Worm (Caenorhabditis elegans): Measurements from ENCODE around the gene cct-7.

cct-7 gene

ce11 chrV:1875497-1875988 lies 3.5 kb downstream of the cct-7 start (continued):
- TF ChIP-seq mxl-3 (GFP tag; optimal IDR thresholded peaks at IDR 0.05), result no peak
- TF ChIP-seq Y5F2A.4 (GFP tag; optimal IDR thresholded peaks at IDR 0.05), result peak; percentile 71
- no peak for TF ChIP-seq ZK546.5 (tag; optimal IDR thresholded peaks at IDR 0.05)
- peak; percentile 63 for TF ChIP-seq ctbp-1 (GFP tag; IDR thresholded peaks at IDR 0.05)
- TF ChIP-seq lin-13 (GFP tag; optimal IDR thresholded peaks at IDR 0.05), result no peak
- no peak for TF ChIP-seq F37D6.2 (tag; optimal IDR thresholded peaks at IDR 0.05)
- TF ChIP-seq snpc-1.2 (GFP tag; IDR thresholded peaks at IDR 0.05), result peak; percentile 64; the same call in 1 of the 2 replicates
- peak; percentile 17 for TF ChIP-seq lin-15B (tag; optimal IDR thresholded peaks at IDR 0.05)
- TF ChIP-seq lim-7 (GFP tag; IDR thresholded peaks at IDR 0.05), result 0 out of 2 replicates have a peak, but pooled peaks have one; percentile 46
- TF ChIP-seq cey-2 (tag; optimal IDR thresholded peaks at IDR 0.05; ENCODE audit: borderline replicate concordance, insufficient read depth), result no peak
- peak in 1 of 2 experiments; percentile 60 for TF ChIP-seq lsy-2 (tag; optimal IDR thresholded peaks at IDR 0.05)
- TF ChIP-seq hlh-11 (tag; optimal IDR thresholded peaks at IDR 0.05), result peak; percentile 25
- no peak for TF ChIP-seq zfp-2 (tag; optimal IDR thresholded peaks at IDR 0.05)
- TF ChIP-seq ceh-44 (GFP tag; IDR thresholded peaks at IDR 0.05), result no peak
- TF ChIP-seq nhr-28 (tag; optimal IDR thresholded peaks at IDR 0.05), result no peak
- no peak for TF ChIP-seq mdl-1 (tag; optimal IDR thresholded peaks at IDR 0.05)

- TF ChIP-seq set-16 (GFP tag; IDR thresholded peaks at IDR 0.05), result peak; percentile 66
- TF ChIP-seq lin-13 (GFP tag; optimal IDR thresholded peaks at IDR 0.05), result no peak
These were observed 6.0 kb downstream of the cct-7 start for ce11 chrV:1878030-1878429.

- TF ChIP-seq nhr-102 (tag; optimal IDR thresholded peaks at IDR 0.05) (no peak), ZK546.5 (tag; optimal IDR thresholded peaks at IDR 0.05) (no peak), cey-2 (tag; optimal IDR thresholded peaks at IDR 0.05; ENCODE audit: borderline replicate concordance, insufficient read depth) (no peak), zip-11 (GFP tag; IDR thresholded peaks at IDR 0.05) (no peak), snpc-4 (tag; optimal IDR thresholded peaks at IDR 0.05) (no peak), zip-2 (tag; optimal IDR thresholded peaks at IDR 0.05) (no peak), spr-3 (GFP tag; optimal IDR thresholded peaks at IDR 0.05) (no peak), mxl-3 (GFP tag; optimal IDR thresholded peaks at IDR 0.05) (no peak), nhr-42 (GFP tag; IDR thresholded peaks at IDR 0.05) (no peak), mes-2 (tag; optimal IDR thresholded peaks at IDR 0.05; ENCODE audit: poor library complexity, severe bottlenecking) (no peak), dve-1 (tag; optimal IDR thresholded peaks at IDR 0.05; ENCODE audit: insufficient read depth) (peak; percentile 37), duxl-1 (tag; optimal IDR thresholded peaks at IDR 0.05; ENCODE audit: poor library complexity) (no peak), hlh-11 (tag; optimal IDR thresholded peaks at IDR 0.05) (peak; percentile 47), D1046.2 (GFP tag; IDR thresholded peaks at IDR 0.05) (no peak), nhr-28 (tag; optimal IDR thresholded peaks at IDR 0.05) (peak; percentile 59), nhr-77 (tag; optimal IDR thresholded peaks at IDR 0.05) (peak; percentile 33), lin-1 (GFP tag; IDR thresholded peaks at IDR 0.05) (no peak), pqm-1 (tag; optimal IDR thresholded peaks at IDR 0.05) (peak; percentile 92), lir-3 (tag; optimal IDR thresholded peaks at IDR 0.05) (no peak), aly-2 (tag; optimal IDR thresholded peaks at IDR 0.05) (no peak), zfp-3 (GFP tag; conservative IDR thresholded peaks at IDR 0.05) (no peak), ces-1 (GFP tag; optimal IDR thresholded peaks at IDR 0.05) (no peak), saeg-2 (GFP tag; IDR thresholded peaks at IDR 0.05) (no peak), lsy-2 (tag; optimal IDR thresholded peaks at IDR 0.05) (no peak), daf-16 (GFP tag; optimal IDR thresholded peaks at IDR 0.05) (no peak), daf-16 (tag; optimal IDR thresholded peaks at IDR 0.05) (peak; percentile 78), php-3 (GFP tag; IDR thresholded peaks at IDR 0.05) (no peak), sdz-12 (GFP tag; optimal IDR thresholded peaks at IDR 0.05) (no peak), rbr-2 (tag; optimal IDR thresholded peaks at IDR 0.05) (no peak)
These were observed 11.1 kb downstream of the cct-7 start for ce11 chrV:1883131-1883530.
